Worm (Caenorhabditis elegans): Measurements from ENCODE around the gene R05D8.7.

DNA sequence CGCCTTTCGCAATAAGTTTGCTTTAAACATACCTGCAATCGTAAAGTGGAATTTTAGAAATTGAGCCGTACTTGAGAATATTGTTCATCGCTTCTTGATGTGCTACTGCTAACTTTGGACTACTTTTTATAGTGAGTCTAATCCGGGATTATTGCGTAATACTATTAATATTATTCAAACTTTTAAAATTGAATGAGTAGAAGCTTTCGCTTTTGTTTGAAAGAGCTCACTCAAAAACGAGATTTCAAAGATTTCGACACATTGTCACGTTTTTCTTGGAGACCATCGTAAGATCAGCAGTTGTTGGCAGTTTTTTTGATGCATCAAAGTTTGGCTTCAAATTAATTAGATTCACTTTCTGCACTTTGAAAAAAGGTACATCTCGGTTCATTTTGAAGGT is 49.5 kb downstream of the R05D8.7 start, which contains the start of gene srt-28:
- TF ChIP-seq W03F9.2 (tag; optimal IDR thresholded peaks at IDR 0.05) = no peak
- TF ChIP-seq him-1 (tag; optimal IDR thresholded peaks at IDR 0.05) = no peak
- no peak for TF ChIP-seq dao-5 (tag; optimal IDR thresholded peaks at IDR 0.05)

All from whole organism, L4/young adult.